Worm (Caenorhabditis elegans): ENCODE data around the gene str-254.

The str-254 gene

DNA sequence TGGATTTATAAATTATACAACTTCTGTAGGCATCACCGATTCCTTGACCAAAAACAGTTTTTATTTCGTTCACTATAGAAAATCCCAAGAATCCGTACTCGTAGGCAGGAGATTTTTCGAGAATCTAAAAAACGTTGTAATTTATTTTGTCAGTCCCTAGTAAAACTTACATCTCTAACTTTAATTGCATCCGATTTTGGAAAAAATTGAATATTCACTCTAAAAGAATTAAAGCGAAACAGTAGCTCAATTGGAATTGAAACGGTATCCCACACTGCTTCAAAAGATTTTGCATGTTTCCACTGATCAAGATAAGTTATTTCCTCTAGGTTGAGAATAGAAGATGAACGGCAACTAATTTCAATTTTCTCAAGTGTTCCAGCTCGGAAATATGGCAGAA is 22.0 kb downstream of the str-254 start, which contains the start of gene fbxa-142:
TSS of gene fbxa-142 (minus strand) at position 101 of the 400 bp plus-strand sequence.
- TF ChIP-seq syd-9 (tag; optimal IDR thresholded peaks at IDR 0.05), result no peak
- no peak for TF ChIP-seq ceh-9 (tag; optimal IDR thresholded peaks at IDR 0.05)
- no peak for TF ChIP-seq npax-4 (tag; optimal IDR thresholded peaks at IDR 0.05)
- TF ChIP-seq pha-4 (tag; optimal IDR thresholded peaks at IDR 0.05), result no peak
- TF ChIP-seq pat-9 (tag; optimal IDR thresholded peaks at IDR 0.05), result no peak
- no peak for TF ChIP-seq ama-1 (optimal IDR thresholded peaks at IDR 0.05)
- TF ChIP-seq ceh-45 (GFP tag; IDR thresholded peaks at IDR 0.05), result no peak
- no peak for TF ChIP-seq rnt-1 (tag; optimal IDR thresholded peaks at IDR 0.05)
- TF ChIP-seq lin-11 (tag; optimal IDR thresholded peaks at IDR 0.05), result no peak
- no peak for TF ChIP-seq ceh-14 (tag; optimal IDR thresholded peaks at IDR 0.05)
- no peak for TF ChIP-seq T23F11.4 (GFP tag; optimal IDR thresholded peaks at IDR 0.05)
- TF ChIP-seq ceh-2 (tag; optimal IDR thresholded peaks at IDR 0.05), result no peak
- TF ChIP-seq unc-42 (tag; optimal IDR thresholded peaks at IDR 0.05), result no peak
- TF ChIP-seq dve-1 (tag; optimal IDR thresholded peaks at IDR 0.05), result no peak
- TF ChIP-seq mec-3 (tag; optimal IDR thresholded peaks at IDR 0.05; ENCODE audit: borderline replicate concordance), result no peak

DNA sequence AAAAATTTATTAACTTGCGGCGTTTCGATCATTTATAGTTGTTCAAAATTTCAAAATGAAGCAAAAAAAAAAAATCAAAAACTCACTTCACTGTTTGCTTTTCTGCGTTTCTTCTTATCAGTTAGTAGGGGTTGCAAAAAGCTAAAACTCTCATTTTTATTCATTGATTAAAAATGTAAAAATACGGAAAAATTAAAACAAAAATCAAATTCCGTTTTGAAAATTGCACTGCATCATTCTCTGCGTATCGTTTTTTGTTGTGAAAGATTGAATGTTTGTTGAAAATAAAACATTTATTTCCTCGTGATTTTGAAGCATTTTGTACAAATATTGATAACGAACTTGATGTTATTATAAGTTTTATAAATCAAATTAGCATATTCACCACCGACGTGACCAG is 24.2 kb downstream of the str-254 start:
- TF ChIP-seq ref-2 (tag; optimal IDR thresholded peaks at IDR 0.05), result no peak
- no peak for TF ChIP-seq K09A11.1 (tag; optimal IDR thresholded peaks at IDR 0.05; ENCODE audit: insufficient read depth)
- TF ChIP-seq tbx-2 (tag; optimal IDR thresholded peaks at IDR 0.05), result no peak
- no peak for TF ChIP-seq ets-4 (tag; optimal IDR thresholded peaks at IDR 0.05)
- no peak for TF ChIP-seq C38D4.7 (GFP tag; optimal IDR thresholded peaks at IDR 0.05)
- TF ChIP-seq lim-6 (tag; optimal IDR thresholded peaks at IDR 0.05), result no peak
- no peak for TF ChIP-seq ztf-16 (tag; optimal IDR thresholded peaks at IDR 0.05)
- no peak for TF ChIP-seq sox-4 (tag; optimal IDR thresholded peaks at IDR 0.05)
- no peak for TF ChIP-seq ceh-18 (tag; optimal IDR thresholded peaks at IDR 0.05)
- TF ChIP-seq T23F11.4 (GFP tag; optimal IDR thresholded peaks at IDR 0.05), result no peak
- no peak for TF ChIP-seq unc-86 (tag; optimal IDR thresholded peaks at IDR 0.05)
- TF ChIP-seq pag-3 (tag; optimal IDR thresholded peaks at IDR 0.05; ENCODE audit: borderline replicate concordance), result no peak
- TF ChIP-seq ceh-48 (tag; optimal IDR thresholded peaks at IDR 0.05), result no peak
- TF ChIP-seq mec-3 (tag; optimal IDR thresholded peaks at IDR 0.05; ENCODE audit: borderline replicate concordance), result no peak
- TF ChIP-seq ceh-30 (tag; optimal IDR thresholded peaks at IDR 0.05), result no peak
- no peak for TF ChIP-seq hlh-30 (tag; optimal IDR thresholded peaks at IDR 0.05; ENCODE audit: insufficient read depth)
- TF ChIP-seq fkh-10 (GFP tag; optimal IDR thresholded peaks at IDR 0.05), result no peak
- TF ChIP-seq tbx-7 (tag; optimal IDR thresholded peaks at IDR 0.05), result no peak
- no peak for TF ChIP-seq pat-9 (tag; optimal IDR thresholded peaks at IDR 0.05)

DNA sequence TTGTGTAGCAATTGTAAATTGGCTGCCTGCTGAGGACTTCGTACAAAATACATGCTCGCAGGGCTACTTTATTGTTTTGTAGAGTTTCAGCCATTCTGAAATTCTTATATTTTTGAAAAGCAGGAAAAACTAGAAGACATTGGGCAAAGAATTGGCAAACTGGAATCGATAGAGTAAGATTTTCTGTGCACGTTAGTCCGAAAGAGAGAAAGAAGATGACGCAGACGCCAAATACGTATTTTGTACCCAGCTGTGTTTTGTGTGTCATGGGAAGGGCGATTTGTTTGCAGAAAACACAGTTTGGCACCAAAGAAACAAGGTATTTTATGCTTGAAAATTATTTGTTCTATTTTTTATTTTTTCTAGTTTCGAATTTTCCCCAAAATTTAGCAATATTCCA is 25.9 kb downstream of the str-254 start, which contains the start of gene fbxa-143:
TSS of gene fbxa-143 (minus strand) at position 101 of the 400 bp plus-strand sequence.
- TF ChIP-seq unc-42 (tag; optimal IDR thresholded peaks at IDR 0.05) (no peak), dve-1 (tag; optimal IDR thresholded peaks at IDR 0.05) (no peak), ceh-9 (tag; optimal IDR thresholded peaks at IDR 0.05) (no peak), pha-4 (tag; optimal IDR thresholded peaks at IDR 0.05) (no peak), pax-1 (tag; optimal IDR thresholded peaks at IDR 0.05) (no peak), zip-5 (tag; optimal IDR thresholded peaks at IDR 0.05) (no peak), ceh-2 (tag; optimal IDR thresholded peaks at IDR 0.05) (no peak), ceh-6 (GFP tag; optimal IDR thresholded peaks at IDR 0.05) (no peak), ceh-18 (tag; optimal IDR thresholded peaks at IDR 0.05) (no peak), npax-4 (tag; optimal IDR thresholded peaks at IDR 0.05) (no peak), tbx-7 (tag; optimal IDR thresholded peaks at IDR 0.05) (no peak), pros-1 (tag; optimal IDR thresholded peaks at IDR 0.05) (no peak), ceh-31 (tag; optimal IDR thresholded peaks at IDR 0.05) (no peak), K09A11.1 (tag; optimal IDR thresholded peaks at IDR 0.05; ENCODE audit: insufficient read depth) (no peak), hlh-6 (tag; optimal IDR thresholded peaks at IDR 0.05) (no peak), fkh-10 (GFP tag; optimal IDR thresholded peaks at IDR 0.05) (no peak), lin-11 (tag; optimal IDR thresholded peaks at IDR 0.05) (no peak), ref-2 (tag; optimal IDR thresholded peaks at IDR 0.05) (no peak), nhr-232 (tag; optimal IDR thresholded peaks at IDR 0.05) (no peak)
